Worm (Caenorhabditis elegans) whole organism, early embryonic: ENCODE data around the gene lgc-26.

Experiments
- B0310.2 ChIP-seq: sonication (generic microtip); optimal IDR thresholded peaks from 2 replicates; lab custom pipeline; 2016; ENCODE audit warnings: mild to moderate bottlenecking, missing genetic modification characterization, missing compliant biosample characterization
- F13C5.2 ChIP-seq: sonication (generic microtip); optimal IDR thresholded peaks from 2 replicates; lab custom pipeline; 2017; ENCODE audit warnings: mild to moderate bottlenecking, missing genetic modification characterization, inconsistent platforms, missing compliant biosample characterization
- aly-1 ChIP-seq: sonication (generic microtip); optimal IDR thresholded peaks from 2 replicates; lab custom pipeline; 2016; ENCODE audit warnings: missing genetic modification characterization, missing compliant biosample characterization
- ama-1 ChIP-seq: fragments of 150-350 bp; optimal IDR thresholded peaks from 2 replicates; lab custom pipeline; 2014
- ceh-13 ChIP-seq: fragments of 200-800 bp; sonication (Bioruptor generic); optimal IDR thresholded peaks from 2 replicates; lab custom pipeline; 2018; ENCODE audit warnings: mild to moderate bottlenecking, missing genetic modification characterization, missing compliant biosample characterization
- ceh-36 ChIP-seq: sonication (generic microtip); optimal IDR thresholded peaks from 2 replicates; lab custom pipeline; 2016; ENCODE audit warnings: missing genetic modification characterization, inconsistent platforms, missing compliant biosample characterization
- ets-7 ChIP-seq: sonication (generic microtip); optimal IDR thresholded peaks from 2 replicates; lab custom pipeline; 2016; ENCODE audit warnings: missing genotype, missing genetic modification characterization, missing compliant biosample characterization
- flt-1 ChIP-seq: fragments of 200-800 bp; sonication (Bioruptor generic); IDR thresholded peaks from 2 replicates; pipeline ENCODE4 v1.3.6; 2022; ENCODE audit warnings: missing genetic modification characterization, missing compliant biosample characterization
- hmbx-1 ChIP-seq: sonication (generic microtip); optimal IDR thresholded peaks from 2 replicates; lab custom pipeline; 2016; ENCODE audit warnings: mild to moderate bottlenecking, missing genetic modification characterization, missing compliant biosample characterization
- hmg-4 ChIP-seq: fragments of 200-800 bp; sonication (Bioruptor generic); optimal IDR thresholded peaks from 2 replicates; lab custom pipeline; 2018; ENCODE audit warnings: mild to moderate bottlenecking, missing genetic modification characterization, missing compliant biosample characterization
- hnd-1 ChIP-seq: sonication (generic microtip); optimal IDR thresholded peaks from 2 replicates; lab custom pipeline; 2016; ENCODE audit warnings: missing genetic modification characterization, missing compliant biosample characterization
- pes-1 ChIP-seq: fragments of 200-800 bp; sonication (Bioruptor generic); IDR thresholded peaks from 2 replicates; pipeline ENCODE4 v1.3.6; 2022; ENCODE audit warnings: missing genetic modification reagents, missing genetic modification characterization, missing compliant biosample characterization
- scrt-1 ChIP-seq: fragments of 200-800 bp; sonication (Bioruptor generic); IDR thresholded peaks from 2 replicates; pipeline ENCODE4 v1.3.6; 2022; ENCODE audit warnings: missing genetic modification characterization, missing compliant biosample characterization
- sea-1 ChIP-seq: fragments of 200-800 bp; sonication (Bioruptor generic); conservative IDR thresholded peaks from 2 replicates; pipeline ENCODE4 v1.3.6; 2022; ENCODE audit warnings: missing genetic modification characterization, missing compliant biosample characterization
- tbx-11 ChIP-seq: fragments of 200-800 bp; sonication (Bioruptor generic); IDR thresholded peaks from 2 replicates; pipeline ENCODE4 v1.3.6; 2022; ENCODE audit warnings: missing genetic modification characterization, missing compliant biosample characterization
- tbx-37 ChIP-seq: fragments of 200-800 bp; sonication (Bioruptor generic); conservative IDR thresholded peaks from 2 replicates; pipeline ENCODE4 v1.3.6; 2022; ENCODE audit warnings: missing genetic modification reagents, missing genetic modification characterization, missing compliant biosample characterization
- tra-4 ChIP-seq: sonication (generic microtip); optimal IDR thresholded peaks from 2 replicates; lab custom pipeline; 2017; ENCODE audit warnings: missing genetic modification characterization, missing compliant biosample characterization

The lgc-26 gene

ce11 chrV:268007-268406 is at the start of gene lgc-26:
TSS of gene lgc-26 (plus strand) at chrV:268307.
- TF ChIP-seq ceh-13 (GFP tag; lab: Kevin White, UChicago) (no peak), ceh-36 (tag; lab: Kevin White, UChicago) (no peak), tbx-37 (GFP tag; lab: Robert Waterston, UW) (no peak), ets-7 (tag; lab: Kevin White, UChicago) (no peak), B0310.2 (tag; lab: Kevin White, UChicago) (no peak), tra-4 (tag; lab: Kevin White, UChicago) (no peak), sea-1 (GFP tag; lab: Robert Waterston, UW) (no peak), ama-1 (lab: Kevin White, UChicago) (no peak), hmg-4 (no peak), hmbx-1 (no peak), scrt-1 (GFP tag; lab: Robert Waterston, UW) (no peak)

ce11 chrV:219632-220031 is 48.5 kb upstream of the lgc-26 start, which contains the start of gene srh-80:
TSS of gene srh-80 (plus strand) at chrV:219932.
- no peak for TF ChIP-seq F13C5.2 (tag; lab: Kevin White, UChicago)
- no peak for TF ChIP-seq hmg-4
- no peak for TF ChIP-seq hmbx-1

ce11 chrV:234572-234971 is 33.5 kb upstream of the lgc-26 start, which contains the start of gene kin-33:
TSS of gene kin-33 (minus strand) at chrV:234672.
- no peak for TF ChIP-seq F13C5.2 (tag; lab: Kevin White, UChicago)

- TF ChIP-seq B0310.2 (tag; lab: Kevin White, UChicago) (no peak), ceh-13 (GFP tag; lab: Kevin White, UChicago) (no peak), hmg-4 (no peak), scrt-1 (GFP tag; lab: Robert Waterston, UW) (no peak), ama-1 (lab: Kevin White, UChicago) (no peak), tbx-11 (GFP tag; lab: Robert Waterston, UW) (no peak), flt-1 (GFP tag; lab: Robert Waterston, UW) (no peak), aly-1 (tag; lab: Kevin White, UChicago) (no peak), hmbx-1 (no peak), sea-1 (GFP tag; lab: Robert Waterston, UW) (no peak)
These were observed 31.1 kb upstream of the lgc-26 start for ce11 chrV:237012-237411.

- TF ChIP-seq hmbx-1 (no peak), tbx-37 (GFP tag; lab: Robert Waterston, UW) (no peak)
These were observed 30.0 kb upstream of the lgc-26 start, which contains the start of gene R02C2.1 for ce11 chrV:238094-238493. TSS of gene R02C2.1 (minus strand) at chrV:238194.

- no peak for TF ChIP-seq pes-1 (GFP tag; lab: Robert Waterston, UW)
- TF ChIP-seq ets-7 (tag; lab: Kevin White, UChicago): no peak
- no peak for TF ChIP-seq hmg-4
- TF ChIP-seq hnd-1 (tag; lab: Kevin White, UChicago): no peak
- TF ChIP-seq B0310.2 (tag; lab: Kevin White, UChicago): no peak
- TF ChIP-seq hmbx-1: no peak
- TF ChIP-seq tbx-37 (GFP tag; lab: Robert Waterston, UW): no peak
- no peak for TF ChIP-seq sea-1 (GFP tag; lab: Robert Waterston, UW)
- no peak for TF ChIP-seq flt-1 (GFP tag; lab: Robert Waterston, UW)
- no peak for TF ChIP-seq ama-1 (lab: Kevin White, UChicago)
These were observed 27.8 kb upstream of the lgc-26 start, which contains the start of gene txt-2 for ce11 chrV:240287-240686. TSS of gene txt-2 (minus strand) at chrV:240500.

ce11 chrV:242518-242917 is 25.6 kb upstream of the lgc-26 start, which contains the start of gene R02C2.7:
TSS of gene R02C2.7 (minus strand) at chrV:242618.
- TF ChIP-seq sea-1 (GFP tag; lab: Robert Waterston, UW) (no peak), scrt-1 (GFP tag; lab: Robert Waterston, UW) (no peak), hnd-1 (tag; lab: Kevin White, UChicago) (no peak), ceh-36 (tag; lab: Kevin White, UChicago) (no peak), hmbx-1 (no peak), pes-1 (GFP tag; lab: Robert Waterston, UW) (no peak), B0310.2 (tag; lab: Kevin White, UChicago) (no peak), ceh-13 (GFP tag; lab: Kevin White, UChicago) (no peak), ama-1 (lab: Kevin White, UChicago) (no peak), hmg-4 (no peak), F13C5.2 (tag; lab: Kevin White, UChicago) (no peak), flt-1 (GFP tag; lab: Robert Waterston, UW) (no peak), tbx-11 (GFP tag; lab: Robert Waterston, UW) (no peak), ets-7 (tag; lab: Kevin White, UChicago) (no peak), aly-1 (tag; lab: Kevin White, UChicago) (no peak), tra-4 (tag; lab: Kevin White, UChicago) (no peak), tbx-37 (GFP tag; lab: Robert Waterston, UW) (no peak)

ce11 chrV:246097-246496 is 22.0 kb upstream of the lgc-26 start, which contains the start of gene kin-34:
TSS of gene kin-34 (minus strand) at chrV:246197.
- no peak for TF ChIP-seq tbx-11 (GFP tag; lab: Robert Waterston, UW)
- TF ChIP-seq sea-1 (GFP tag; lab: Robert Waterston, UW): no peak
- no peak for TF ChIP-seq tra-4 (tag; lab: Kevin White, UChicago)
- TF ChIP-seq hmg-4: no peak
- TF ChIP-seq F13C5.2 (tag; lab: Kevin White, UChicago): no peak
- TF ChIP-seq flt-1 (GFP tag; lab: Robert Waterston, UW): no peak
- no peak for TF ChIP-seq ceh-13 (GFP tag; lab: Kevin White, UChicago)
